Fruit fly (Drosophila melanogaster) whole organism, embryonic: ENCODE data around the gene pav.

Experiments used
- Awh ChIP-seq: fragments of 200-800 bp; sonication (Bioruptor generic); IDR thresholded peaks from 2 replicates; pipeline ENCODE4, ENCODE4 v1.3.6; 2022; ENCODE audit warnings: missing biosample characterization, missing genetic modification characterization
- CG10147 ChIP-seq: fragments of 200-800 bp; sonication (Bioruptor generic); optimal IDR thresholded peaks from 2 replicates; lab custom pipeline; 2019; ENCODE audit warnings: missing biosample characterization, mild to moderate bottlenecking, missing genetic modification characterization, moderate library complexity
- CG10274 ChIP-seq: fragments of 200-800 bp; sonication (Bioruptor generic); optimal IDR thresholded peaks from 3 replicates; lab custom pipeline; 2017; ENCODE audit warnings: missing biosample characterization, mild to moderate bottlenecking, missing genetic modification characterization
- CG13287 ChIP-seq: fragments of 200-800 bp; sonication (Bioruptor generic); IDR thresholded peaks from 2 replicates; pipeline ENCODE4 v1.3.6; 2022; ENCODE audit warnings: missing biosample characterization, missing genetic modification characterization; ENCODE audit not compliant: partially characterized antibody
- CG13624 ChIP-seq: fragments of 200-800 bp; sonication (Bioruptor generic); optimal IDR thresholded peaks from 2 replicates; lab custom pipeline; 2016; ENCODE audit warnings: missing biosample characterization, missing genetic modification characterization
- CG13775 ChIP-seq: fragments of 200-800 bp; sonication (Bioruptor generic); optimal IDR thresholded peaks from 3 replicates; lab custom pipeline; 2017; ENCODE audit warnings: missing biosample characterization, mild to moderate bottlenecking, missing genetic modification characterization
- CG1602 ChIP-seq: fragments of 200-800 bp; sonication (Bioruptor generic); optimal IDR thresholded peaks from 3 replicates; lab custom pipeline; 2016; ENCODE audit warnings: missing biosample characterization, missing genetic modification characterization
- CG16779 ChIP-seq: fragments of 200-800 bp; sonication (Bioruptor generic); IDR thresholded peaks from 2 replicates; pipeline ENCODE4 v1.3.6; 2022; ENCODE audit warnings: missing biosample characterization, missing genetic modification characterization
- CG18011 ChIP-seq: fragments of 200-800 bp; sonication (Bioruptor generic); optimal IDR thresholded peaks from 2 replicates; lab custom pipeline; 2017; ENCODE audit warnings: missing biosample characterization, missing genetic modification characterization, mild to moderate bottlenecking, moderate library complexity, missing genotype
- CG2678 ChIP-seq: fragments of 200-800 bp; sonication (Bioruptor generic); optimal IDR thresholded peaks from 3 replicates; lab custom pipeline; 2019; ENCODE audit warnings: missing biosample characterization, mild to moderate bottlenecking, missing genetic modification characterization, moderate library complexity
- CG2889 ChIP-seq: fragments of 200-800 bp; sonication (Bioruptor generic); IDR thresholded peaks from 3 replicates; pipeline ENCODE4 v1.3.6; 2022; ENCODE audit warnings: missing biosample characterization, missing genetic modification characterization
- CG3838 ChIP-seq: fragments of 200-800 bp; sonication (Bioruptor generic); optimal IDR thresholded peaks from 3 replicates; lab custom pipeline; 2016; ENCODE audit warnings: missing biosample characterization, missing genetic modification characterization
- CG4404 ChIP-seq: fragments of 200-800 bp; sonication (Bioruptor generic); IDR thresholded peaks from 2 replicates; pipeline ENCODE4 v1.3.6; 2022; ENCODE audit warnings: missing biosample characterization, missing genetic modification characterization
- CG4854 ChIP-seq: fragments of 200-800 bp; sonication (Bioruptor generic); optimal IDR thresholded peaks from 2 replicates; lab custom pipeline; 2016; ENCODE audit warnings: missing biosample characterization, missing genetic modification characterization, inconsistent platforms
- CG5180 ChIP-seq: fragments of 200-800 bp; sonication (Bioruptor generic); optimal IDR thresholded peaks from 3 replicates; lab custom pipeline; 2017; ENCODE audit warnings: missing biosample characterization, missing genetic modification characterization, mild to moderate bottlenecking, moderate library complexity, missing genetic modification reagents
- CG5245 ChIP-seq: fragments of 200-800 bp; sonication (Bioruptor generic); optimal IDR thresholded peaks from 3 replicates; lab custom pipeline; 2016; ENCODE audit warnings: missing biosample characterization, missing genetic modification characterization
- CG6175 ChIP-seq: fragments of 200-800 bp; sonication (Bioruptor generic); IDR thresholded peaks from 3 replicates; pipeline ENCODE4 v1.3.6; 2022; ENCODE audit warnings: missing biosample characterization, missing genetic modification characterization
- CG6254 ChIP-seq: fragments of 200-800 bp; sonication (Bioruptor generic); optimal IDR thresholded peaks from 3 replicates; lab custom pipeline; 2017; ENCODE audit warnings: mild to moderate bottlenecking, missing biosample characterization, missing genetic modification reagents, missing genetic modification characterization
- CG8290 ChIP-seq, 3 experiments: fragments of 200-800 bp; sonication (Bioruptor generic); optimal IDR thresholded peaks; 2 replicates each; lab custom pipeline; 2016 to 2019; ENCODE audit warnings: missing biosample characterization in 3 of 3, missing genetic modification characterization in 3 of 3, mild to moderate bottlenecking in 2 of 3, moderate library complexity in 1 of 3
- Dbx ChIP-seq: fragments of 200-800 bp; sonication (Bioruptor generic); IDR thresholded peaks from 3 replicates; pipeline ENCODE4 v1.3.6; 2022; ENCODE audit warnings: missing biosample characterization, missing genetic modification characterization
- Dll ChIP-seq: fragments of 200-800 bp; sonication (Bioruptor generic); IDR thresholded peaks from 4 replicates; pipeline ENCODE4 v1.3.6; 2022; ENCODE audit warnings: missing biosample characterization, missing genetic modification characterization; ENCODE audit not compliant: partially characterized antibody
- Doc3 ChIP-seq: fragments of 200-800 bp; sonication (Bioruptor generic); IDR thresholded peaks from 3 replicates; pipeline ENCODE4 v1.3.6; 2022; ENCODE audit warnings: missing biosample characterization, missing genetic modification characterization; ENCODE audit not compliant: partially characterized antibody
- Dp ChIP-seq: fragments of 200-800 bp; sonication (Bioruptor generic); optimal IDR thresholded peaks from 2 replicates; lab custom pipeline; 2018; ENCODE audit warnings: missing biosample characterization, mild to moderate bottlenecking, missing genetic modification characterization, moderate library complexity
- Fer2 ChIP-seq: fragments of 200-800 bp; sonication (Bioruptor generic); optimal IDR thresholded peaks from 2 replicates; lab custom pipeline; 2018; ENCODE audit warnings: missing biosample characterization, mild to moderate bottlenecking, missing genetic modification characterization, moderate library complexity
- Lhr ChIP-seq: fragments of 200-800 bp; sonication (Bioruptor generic); optimal IDR thresholded peaks from 3 replicates; lab custom pipeline; 2017; ENCODE audit warnings: mild to moderate bottlenecking, missing biosample characterization, missing genetic modification reagents, missing genetic modification characterization
- Nf-YA ChIP-seq: fragments of 200-800 bp; sonication (Bioruptor generic); IDR thresholded peaks from 2 replicates; pipeline ENCODE4 v1.3.6; 2022; ENCODE audit warnings: missing biosample characterization, missing genetic modification characterization
- YL-1 ChIP-seq: fragments of 200-800 bp; sonication (Bioruptor generic); optimal IDR thresholded peaks from 3 replicates; lab custom pipeline; 2017; ENCODE audit warnings: missing biosample characterization, mild to moderate bottlenecking, missing genetic modification characterization
- ab ChIP-seq: fragments of 200-800 bp; sonication (Bioruptor generic); optimal IDR thresholded peaks from 2 replicates; lab custom pipeline; 2016; ENCODE audit warnings: missing biosample characterization, missing genetic modification characterization
- chinmo ChIP-seq: fragments of 200-800 bp; sonication (Bioruptor generic); IDR thresholded peaks from 4 replicates; pipeline ENCODE4 v1.3.6; 2022; ENCODE audit warnings: missing biosample characterization, missing genetic modification characterization; ENCODE audit not compliant: partially characterized antibody
- chm ChIP-seq: fragments of 200-800 bp; sonication (Bioruptor generic); IDR thresholded peaks from 2 replicates; pipeline ENCODE4 v1.3.6; 2022; ENCODE audit warnings: missing biosample characterization, missing genetic modification characterization
- dimm ChIP-seq: fragments of 200-800 bp; sonication (Bioruptor generic); IDR thresholded peaks from 2 replicates; pipeline ENCODE4 v1.3.6; 2022; ENCODE audit warnings: missing biosample characterization, missing genetic modification characterization
- exex ChIP-seq: fragments of 200-800 bp; sonication (Bioruptor generic); optimal IDR thresholded peaks from 4 replicates; lab custom pipeline; 2018; ENCODE audit warnings: missing biosample characterization, mild to moderate bottlenecking, missing genetic modification characterization, moderate library complexity
- gsb ChIP-seq: fragments of 200-800 bp; sonication (Bioruptor generic); IDR thresholded peaks from 2 replicates; pipeline ENCODE4 v1.3.6; 2022; ENCODE audit warnings: missing biosample characterization, missing genetic modification characterization
- hbn ChIP-seq: fragments of 200-800 bp; sonication (Bioruptor generic); IDR thresholded peaks from 2 replicates; pipeline ENCODE4 v1.3.6; 2022; ENCODE audit warnings: missing biosample characterization, missing genetic modification characterization; ENCODE audit not compliant: partially characterized antibody
- nmo ChIP-seq: fragments of 200-800 bp; sonication (Bioruptor generic); optimal IDR thresholded peaks from 2 replicates; lab custom pipeline; 2018; ENCODE audit warnings: missing biosample characterization, mild to moderate bottlenecking, missing genetic modification characterization, moderate library complexity
- odd ChIP-seq: fragments of 200-800 bp; sonication (Bioruptor generic); optimal IDR thresholded peaks from 2 replicates; lab custom pipeline; 2017; ENCODE audit warnings: missing biosample characterization, mild to moderate bottlenecking, missing genetic modification characterization
- pnt ChIP-seq: fragments of 200-800 bp; sonication (Bioruptor generic); optimal IDR thresholded peaks from 3 replicates; lab custom pipeline; 2016; ENCODE audit warnings: missing biosample characterization, missing genetic modification characterization
- pros ChIP-seq: fragments of 200-800 bp; sonication (Bioruptor generic); optimal IDR thresholded peaks from 3 replicates; lab custom pipeline; 2019; ENCODE audit warnings: missing biosample characterization, mild to moderate bottlenecking, missing genetic modification characterization, moderate library complexity
- schlank ChIP-seq: fragments of 200-800 bp; sonication (Bioruptor generic); optimal IDR thresholded peaks from 2 replicates; lab custom pipeline; 2018; ENCODE audit warnings: missing biosample characterization, mild to moderate bottlenecking, missing genetic modification characterization
- seq ChIP-seq: fragments of 200-800 bp; sonication (Bioruptor generic); IDR thresholded peaks from 2 replicates; pipeline ENCODE4 v1.3.6; 2022; ENCODE audit warnings: missing biosample characterization, missing genetic modification characterization
- tin ChIP-seq: fragments of 200-800 bp; sonication (Bioruptor generic); optimal IDR thresholded peaks from 3 replicates; lab custom pipeline; 2016; ENCODE audit warnings: missing biosample characterization, missing genetic modification characterization
- tna ChIP-seq: fragments of 200-800 bp; sonication (Bioruptor generic); IDR thresholded peaks from 2 replicates; pipeline ENCODE4 v1.3.6; 2022; ENCODE audit warnings: missing biosample characterization, missing genetic modification characterization; ENCODE audit not compliant: partially characterized antibody
- ttk ChIP-seq: fragments of 200-800 bp; sonication (Bioruptor generic); IDR thresholded peaks from 2 replicates; pipeline ENCODE4 v2.1.2; 2022; ENCODE audit warnings: missing biosample characterization, missing genetic modification characterization
- unpg ChIP-seq: fragments of 200-800 bp; sonication (Bioruptor generic); optimal IDR thresholded peaks from 3 replicates; lab custom pipeline; 2018; ENCODE audit warnings: missing biosample characterization, mild to moderate bottlenecking, missing genetic modification characterization, moderate library complexity
- usp ChIP-seq: fragments of >200 bp; optimal IDR thresholded peaks from 2 replicates; lab custom pipeline; 2017; ENCODE audit warnings: missing biosample characterization, missing genetic modification characterization
- vnd ChIP-seq: fragments of 200-800 bp; sonication (Bioruptor generic); IDR thresholded peaks from 3 replicates; pipeline ENCODE4 v1.3.6; 2022; ENCODE audit warnings: missing biosample characterization, missing genetic modification characterization; ENCODE audit not compliant: partially characterized antibody
- yki ChIP-seq: fragments of >200 bp; optimal IDR thresholded peaks from 3 replicates; lab custom pipeline; 2018
- z ChIP-seq: fragments of 200-800 bp; sonication (Bioruptor generic); IDR thresholded peaks from 3 replicates; pipeline ENCODE4 v1.3.6; 2022; ENCODE audit warnings: missing biosample characterization, missing genetic modification characterization
- zfh1 ChIP-seq: fragments of 200-800 bp; sonication (Bioruptor generic); IDR thresholded peaks from 3 replicates; pipeline ENCODE4 v1.3.6; 2022; ENCODE audit warnings: missing biosample characterization, missing genetic modification characterization

The pav gene

DNA sequence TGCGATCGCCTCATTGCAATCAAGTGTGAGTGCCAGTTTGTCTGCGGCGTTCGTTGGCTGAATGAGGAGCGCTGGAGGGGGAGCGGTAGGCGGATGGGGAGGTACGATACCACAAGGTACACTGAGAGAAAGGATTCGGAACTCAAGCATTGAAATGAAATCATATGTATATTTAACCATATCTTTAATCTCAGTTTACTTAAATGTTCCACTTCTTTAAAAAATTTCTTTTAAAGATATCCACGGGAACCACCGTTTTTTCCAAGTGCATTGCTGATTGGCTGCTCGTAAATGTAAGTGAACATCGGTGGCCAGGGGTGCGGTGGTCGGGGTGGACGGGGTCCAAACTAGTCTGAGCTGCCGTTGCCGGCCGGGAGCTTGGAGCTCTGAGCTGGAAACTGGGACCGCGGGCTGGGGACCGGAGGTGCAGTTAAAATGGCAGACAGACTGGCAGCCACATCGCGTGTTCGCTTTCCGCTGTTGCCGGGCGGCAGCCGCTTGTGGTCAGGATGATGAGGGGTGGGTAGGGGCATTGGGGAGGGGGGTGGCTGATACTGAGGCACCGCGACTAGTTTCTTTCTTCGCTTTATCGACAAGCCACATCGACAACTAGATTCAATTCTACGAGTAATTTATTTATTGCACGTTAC, 14.2 kb upstream of the pav start (continued):
- TF ChIP-seq YL-1 (GFP tag; lab: Kevin White, UChicago) (peak; percentile 83), CG18011 (GFP tag; lab: Kevin White, UChicago) (peak; percentile 74), CG10147 (GFP tag; lab: Kevin White, UChicago) (peak; percentile 88), unpg (peak; percentile 97), gsb (peak; percentile 88), CG6175 (GFP tag; lab: Robert Waterston, UW) (peak; percentile 58; the same call in 2 of the 3 replicates), CG13775 (GFP tag; lab: Kevin White, UChicago) (peak; percentile 92), tin (GFP tag; lab: Kevin White, UChicago) (peak; percentile 97), exex (tag; lab: Kevin White, UChicago) (peak; percentile 51), CG13624 (GFP tag; lab: Kevin White, UChicago) (peak; percentile 90), pnt (GFP tag; lab: Kevin White, UChicago) (peak; percentile 95), Fer2 (peak; percentile 88), CG6254 (peak; percentile 96), chinmo (GFP tag; lab: Robert Waterston, UW) (no peak), Doc3 (GFP tag; lab: Robert Waterston, UW) (no peak), ttk (GFP tag; lab: Robert Waterston, UW) (peak; percentile 98), Nf-YA (GFP tag; lab: Robert Waterston, UW) (peak; percentile 96), CG4404 (peak; percentile 90), CG2678 (tag; lab: Kevin White, UChicago) (peak; percentile 97), z (GFP tag; lab: Robert Waterston, UW) (peak; percentile 73), nmo (GFP tag; lab: Kevin White, UChicago) (peak; percentile 98), CG8290 (GFP tag; optimal IDR thresholded peaks at IDR 0.05; lab: Kevin White, UChicago) (peak; percentile 94), CG8290 (tag; optimal IDR thresholded peaks at IDR 0.05; lab: Kevin White, UChicago) (peak; percentile 83 to 97), Awh (GFP tag; lab: Robert Waterston, UW) (peak; percentile 99), vnd (GFP tag; lab: Robert Waterston, UW) (no peak), usp (no peak), Dbx (GFP tag; lab: Robert Waterston, UW) (peak; percentile 79), CG13287 (GFP tag; lab: Robert Waterston, UW) (no peak), hbn (GFP tag; lab: Robert Waterston, UW) (no peak), CG4854 (peak; percentile 87), dimm (GFP tag; lab: Robert Waterston, UW) (peak; percentile 95), CG5180 (peak; percentile 92), CG10274 (GFP tag; lab: Kevin White, UChicago) (peak; percentile 79), odd (GFP tag; lab: Kevin White, UChicago) (peak; percentile 95), zfh1 (GFP tag; lab: Robert Waterston, UW) (peak; percentile 98), Dp (GFP tag; lab: Kevin White, UChicago) (peak; percentile 7), ab (GFP tag; lab: Kevin White, UChicago) (peak; percentile 88), seq (GFP tag; lab: Robert Waterston, UW) (peak; percentile 95), CG3838 (GFP tag; lab: Kevin White, UChicago) (peak; percentile 87), tna (GFP tag; lab: Robert Waterston, UW) (no peak), CG1602 (peak; percentile 94), chm (peak; percentile 98), CG16779 (GFP tag; lab: Robert Waterston, UW) (peak; percentile 78; the same call in 1 of the 2 replicates), pros (GFP tag; lab: Kevin White, UChicago) (peak; percentile 67), CG5245 (GFP tag; lab: Kevin White, UChicago) (peak; percentile 96), Lhr (GFP tag; lab: Kevin White, UChicago) (peak; percentile 96), schlank (tag; lab: Kevin White, UChicago) (peak; percentile 71), yki (no peak), CG2889 (peak; percentile 91), Dll (no peak)
